Fruit fly (Drosophila melanogaster) whole organism, embryonic: Measurements from ENCODE around the gene Muc14A.

Source experiments
- BtbVII ChIP-seq: fragments of 200-800 bp; sonication (Bioruptor generic); optimal IDR thresholded peaks from 3 replicates; lab custom pipeline; 2017; ENCODE audit warnings: missing biosample characterization, mild to moderate bottlenecking, missing genetic modification characterization
- CG11093 ChIP-seq: fragments of 200-800 bp; sonication (Bioruptor generic); IDR thresholded peaks from 3 replicates; pipeline ENCODE4 v1.3.6; 2022; ENCODE audit warnings: missing biosample characterization, missing genetic modification characterization
- CG11723 ChIP-seq: fragments of 200-800 bp; sonication (Bioruptor generic); optimal IDR thresholded peaks from 2 replicates; lab custom pipeline; 2017; ENCODE audit warnings: missing biosample characterization, mild to moderate bottlenecking, missing genetic modification characterization
- CG13424 ChIP-seq: fragments of 200-800 bp; sonication (Bioruptor generic); optimal IDR thresholded peaks from 2 replicates; lab custom pipeline; 2019; ENCODE audit warnings: missing biosample characterization, mild to moderate bottlenecking, missing genetic modification characterization, moderate library complexity
- CG14965 ChIP-seq: fragments of 200-800 bp; sonication (Bioruptor generic); optimal IDR thresholded peaks from 2 replicates; lab custom pipeline; 2016; ENCODE audit warnings: missing biosample characterization, missing genetic modification characterization, borderline replicate concordance
- CG15011 ChIP-seq: fragments of 200-800 bp; sonication (Bioruptor generic); optimal IDR thresholded peaks from 3 replicates; lab custom pipeline; 2018; ENCODE audit warnings: missing biosample characterization, mild to moderate bottlenecking, missing genetic modification characterization
- CG16813 ChIP-seq: fragments of 200-800 bp; sonication (Bioruptor generic); IDR thresholded peaks from 3 replicates; pipeline ENCODE4 v1.3.6; 2022; ENCODE audit warnings: missing biosample characterization, missing genetic modification characterization; ENCODE audit not compliant: partially characterized antibody
- CG17802 ChIP-seq: fragments of 200-800 bp; sonication (Bioruptor generic); optimal IDR thresholded peaks from 2 replicates; lab custom pipeline; 2018; ENCODE audit warnings: missing biosample characterization, mild to moderate bottlenecking, missing genetic modification characterization, moderate library complexity
- CG18262 ChIP-seq: fragments of 200-800 bp; optimal IDR thresholded peaks from 3 replicates; lab custom pipeline; 2019; ENCODE audit warnings: missing biosample characterization, mild to moderate bottlenecking, missing genetic modification characterization, moderate library complexity
- CG18476 ChIP-seq: fragments of 200-800 bp; sonication (Bioruptor generic); optimal IDR thresholded peaks from 2 replicates; lab custom pipeline; 2016; ENCODE audit warnings: missing biosample characterization, mild to moderate bottlenecking, missing genetic modification characterization
- CG34422 ChIP-seq: fragments of 200-800 bp; sonication (Bioruptor generic); IDR thresholded peaks from 3 replicates; pipeline ENCODE4 v1.3.6; 2022; ENCODE audit warnings: missing biosample characterization, missing genetic modification characterization
- CG4617 ChIP-seq: fragments of 200-800 bp; sonication (Bioruptor generic); optimal IDR thresholded peaks from 3 replicates; lab custom pipeline; 2016; ENCODE audit warnings: missing biosample characterization, missing genetic modification characterization, borderline replicate concordance
- CG6791 ChIP-seq: fragments of 200-800 bp; sonication (Bioruptor generic); IDR thresholded peaks from 3 replicates; pipeline ENCODE4 v1.3.6; 2022; ENCODE audit warnings: missing biosample characterization, missing genetic modification characterization; ENCODE audit not compliant: partially characterized antibody
- CG6813 ChIP-seq: fragments of 200-800 bp; sonication (Bioruptor generic); optimal IDR thresholded peaks from 2 replicates; lab custom pipeline; 2017; ENCODE audit warnings: missing biosample characterization, missing genetic modification characterization, mild to moderate bottlenecking, moderate library complexity, missing genetic modification reagents
- CG7372 ChIP-seq: fragments of 200-800 bp; sonication (Bioruptor generic); IDR thresholded peaks from 2 replicates; pipeline ENCODE4 v1.3.6; 2022; ENCODE audit warnings: missing biosample characterization, missing genetic modification characterization
- CG8089 ChIP-seq: fragments of 200-800 bp; sonication (Bioruptor generic); optimal IDR thresholded peaks from 3 replicates; lab custom pipeline; 2016; ENCODE audit warnings: missing biosample characterization, missing genetic modification characterization
- CG8359 ChIP-seq: fragments of 200-800 bp; sonication (Bioruptor generic); optimal IDR thresholded peaks from 2 replicates; lab custom pipeline; 2017; ENCODE audit warnings: missing biosample characterization, mild to moderate bottlenecking, missing genetic modification characterization, borderline replicate concordance
- CG9817 ChIP-seq: fragments of 200-800 bp; sonication (Bioruptor generic); optimal IDR thresholded peaks from 2 replicates; lab custom pipeline; 2018; ENCODE audit warnings: missing biosample characterization, mild to moderate bottlenecking, missing genetic modification characterization, moderate library complexity
- CoRest ChIP-seq: fragments of 200-800 bp; sonication (Bioruptor generic); optimal IDR thresholded peaks from 3 replicates; lab custom pipeline; 2018; ENCODE audit warnings: missing biosample characterization, mild to moderate bottlenecking, missing genetic modification characterization, moderate library complexity
- D ChIP-seq, 2 experiments: fragments of 200-800 bp in 1 of 2; fragments of >200 bp in 1 of 2; sonication (Bioruptor generic) in 1 of 2; optimal IDR thresholded peaks; 2 replicates in 1 of 2; 3 replicates in 1 of 2; lab custom pipeline; 2017; ENCODE audit warnings: mild to moderate bottlenecking in 1 of 2, missing biosample characterization in 1 of 2, missing genetic modification characterization in 1 of 2, missing genetic modification reagents in 1 of 2
- Dbx ChIP-seq: fragments of 200-800 bp; sonication (Bioruptor generic); IDR thresholded peaks from 3 replicates; pipeline ENCODE4 v1.3.6; 2022; ENCODE audit warnings: missing biosample characterization, missing genetic modification characterization
- Dek ChIP-seq: fragments of 200-800 bp; sonication (Bioruptor generic); optimal IDR thresholded peaks from 3 replicates; lab custom pipeline; 2019; ENCODE audit warnings: missing biosample characterization, mild to moderate bottlenecking, missing genetic modification characterization, moderate library complexity
- Doc3 ChIP-seq: fragments of 200-800 bp; sonication (Bioruptor generic); IDR thresholded peaks from 3 replicates; pipeline ENCODE4 v1.3.6; 2022; ENCODE audit warnings: missing biosample characterization, missing genetic modification characterization; ENCODE audit not compliant: partially characterized antibody
- Gsc ChIP-seq: fragments of 200-800 bp; sonication (Bioruptor generic); IDR thresholded peaks from 2 replicates; pipeline ENCODE4 v1.3.6; 2022; ENCODE audit warnings: missing biosample characterization, missing genetic modification characterization
- Jarid2 ChIP-seq: fragments of 200-800 bp; sonication (Bioruptor generic); optimal IDR thresholded peaks from 3 replicates; lab custom pipeline; 2017; ENCODE audit warnings: mild to moderate bottlenecking, missing biosample characterization, missing genetic modification reagents, missing genetic modification characterization
- MTF-1 ChIP-seq: fragments of 200-800 bp; sonication (Bioruptor generic); optimal IDR thresholded peaks from 2 replicates; lab custom pipeline; 2018; ENCODE audit warnings: missing biosample characterization, mild to moderate bottlenecking, missing genetic modification characterization, borderline replicate concordance
- Max ChIP-seq: fragments of 200-800 bp; sonication (Bioruptor generic); optimal IDR thresholded peaks from 2 replicates; lab custom pipeline; 2016; ENCODE audit warnings: missing biosample characterization, mild to moderate bottlenecking, missing genetic modification characterization
- NC2β ChIP-seq: fragments of 200-800 bp; sonication (Bioruptor generic); optimal IDR thresholded peaks from 2 replicates; lab custom pipeline; 2016; ENCODE audit warnings: missing biosample characterization, missing genetic modification characterization
- Poxn ChIP-seq: fragments of 200-800 bp; sonication (Bioruptor generic); IDR thresholded peaks from 2 replicates; pipeline ENCODE4 v1.3.6; 2022; ENCODE audit warnings: missing biosample characterization, missing genetic modification characterization
- Ptx1 ChIP-seq: fragments of 200-800 bp; sonication (Bioruptor generic); IDR thresholded peaks from 2 replicates; pipeline ENCODE4 v1.3.6; 2022; ENCODE audit warnings: missing biosample characterization, missing genetic modification characterization
- abd-A ChIP-seq: fragments of 200-800 bp; sonication (Bioruptor generic); optimal IDR thresholded peaks from 3 replicates; lab custom pipeline; 2019; ENCODE audit warnings: missing biosample characterization, mild to moderate bottlenecking, missing genetic modification characterization, moderate library complexity
- aop ChIP-seq: fragments of 200-800 bp; sonication (Bioruptor generic); IDR thresholded peaks from 2 replicates; pipeline ENCODE4 v1.3.6; 2022; ENCODE audit warnings: missing biosample characterization, missing genetic modification characterization
- ara ChIP-seq: fragments of 200-800 bp; sonication (Bioruptor generic); IDR thresholded peaks from 2 replicates; pipeline ENCODE4 v1.3.6; 2022; ENCODE audit warnings: missing biosample characterization, missing genetic modification characterization
- bab2 ChIP-seq: fragments of 200-800 bp; sonication (Bioruptor generic); optimal IDR thresholded peaks from 2 replicates; lab custom pipeline; 2016; ENCODE audit warnings: missing biosample characterization, missing genetic modification characterization
- cas ChIP-seq: fragments of 200-800 bp; sonication (Bioruptor generic); IDR thresholded peaks from 2 replicates; pipeline ENCODE4 v1.3.6; 2022; ENCODE audit warnings: missing biosample characterization, missing genetic modification characterization
- en ChIP-seq: fragments of 200-800 bp; sonication (Bioruptor generic); optimal IDR thresholded peaks from 2 replicates; lab custom pipeline; 2016; ENCODE audit warnings: missing biosample characterization, missing genetic modification characterization
- exex ChIP-seq: fragments of 200-800 bp; sonication (Bioruptor generic); optimal IDR thresholded peaks from 4 replicates; lab custom pipeline; 2018; ENCODE audit warnings: missing biosample characterization, mild to moderate bottlenecking, missing genetic modification characterization, moderate library complexity
- fd96Cb ChIP-seq: fragments of 200-800 bp; sonication (Bioruptor generic); optimal IDR thresholded peaks from 2 replicates; lab custom pipeline; 2018; ENCODE audit warnings: missing biosample characterization, mild to moderate bottlenecking, missing genetic modification characterization, moderate library complexity
- ftz-f1 ChIP-seq: fragments of 200-800 bp; sonication (Bioruptor generic); optimal IDR thresholded peaks from 2 replicates; lab custom pipeline; 2016; ENCODE audit warnings: missing biosample characterization, missing genetic modification characterization
- jigr1 ChIP-seq: fragments of 200-800 bp; sonication (Bioruptor generic); IDR thresholded peaks from 3 replicates; pipeline ENCODE4 v1.3.6; 2022; ENCODE audit warnings: missing biosample characterization, missing genetic modification characterization
- lilli ChIP-seq: fragments of 200-800 bp; sonication (Bioruptor generic); optimal IDR thresholded peaks from 3 replicates; lab custom pipeline; 2016; ENCODE audit warnings: missing biosample characterization, missing genetic modification characterization
- nerfin-1 ChIP-seq: fragments of 200-800 bp; sonication (Bioruptor generic); optimal IDR thresholded peaks from 3 replicates; lab custom pipeline; 2019; ENCODE audit warnings: missing biosample characterization, mild to moderate bottlenecking, missing genetic modification characterization, moderate library complexity
- pzg ChIP-seq: fragments of 200-800 bp; sonication (Bioruptor generic); optimal IDR thresholded peaks from 3 replicates; lab custom pipeline; 2018; ENCODE audit warnings: missing biosample characterization, mild to moderate bottlenecking, missing genetic modification characterization, moderate library complexity
- sd ChIP-seq: fragments of 200-800 bp; sonication (Bioruptor generic); optimal IDR thresholded peaks from 3 replicates; lab custom pipeline; 2018; ENCODE audit warnings: missing biosample characterization, mild to moderate bottlenecking, missing genetic modification characterization, moderate library complexity
- sim ChIP-seq: fragments of 200-800 bp; sonication (Bioruptor generic); IDR thresholded peaks from 2 replicates; pipeline ENCODE4 v1.3.6; 2022; ENCODE audit warnings: missing biosample characterization, missing genetic modification characterization
- vnd ChIP-seq: fragments of 200-800 bp; sonication (Bioruptor generic); IDR thresholded peaks from 3 replicates; pipeline ENCODE4 v1.3.6; 2022; ENCODE audit warnings: missing biosample characterization, missing genetic modification characterization; ENCODE audit not compliant: partially characterized antibody
- vvl ChIP-seq: fragments of 200-800 bp; sonication (Bioruptor generic); IDR thresholded peaks from 2 replicates; pipeline ENCODE4 v1.3.6; 2022; ENCODE audit warnings: missing biosample characterization, missing genetic modification characterization

The Muc14A gene

dm6 chrX:16104738-16105426 lies 96.0 kb downstream of the Muc14A start, which contains the start of the genes CG42353 and CG42354 (continued):
- TF ChIP-seq CG13424 (tag; lab: Kevin White, UChicago) (peak; percentile 97), Gsc (GFP tag; lab: Robert Waterston, UW) (peak; percentile 91), CG7372 (GFP tag; lab: Robert Waterston, UW) (peak; percentile 92), ara (peak; percentile 95), sd (tag; lab: Kevin White, UChicago) (peak; percentile 81), bab2 (GFP tag; lab: Kevin White, UChicago) (peak; percentile 80), NC2β (peak; percentile 94), sim (peak; percentile 87), lilli (peak; percentile 91), CG11723 (GFP tag; lab: Kevin White, UChicago) (peak; percentile 91), CG9817 (peak; percentile 94), CG15011 (GFP tag; lab: Kevin White, UChicago) (peak; percentile 89), nerfin-1 (tag; lab: Kevin White, UChicago) (peak; percentile 93), Poxn (GFP tag; lab: Robert Waterston, UW) (peak; percentile 70), vvl (peak; percentile 96), exex (peak; percentile 76), CG34422 (GFP tag; lab: Robert Waterston, UW) (peak; percentile 96), aop (GFP tag; lab: Robert Waterston, UW) (peak; percentile 14; the same call in 1 of the 2 replicates), jigr1 (GFP tag; lab: Robert Waterston, UW) (peak; percentile 89; the same call in 2 of the 3 replicates), BtbVII (GFP tag; lab: Kevin White, UChicago) (peak; percentile 91), Ptx1 (GFP tag; lab: Robert Waterston, UW) (peak; percentile 95), Max (GFP tag; lab: Kevin White, UChicago) (peak; percentile 95), D (optimal IDR thresholded peaks at IDR 0.05; lab: Kevin White, UChicago) (no peak), D (GFP tag; optimal IDR thresholded peaks at IDR 0.05; lab: Kevin White, UChicago) (peak; percentile 95), CG4617 (GFP tag; lab: Kevin White, UChicago) (peak; percentile 87), cas (peak; percentile 79), CG6813 (peak; percentile 94), CG14965 (peak; percentile 18), vnd (GFP tag; lab: Robert Waterston, UW) (0 out of 3 replicates have a peak, but pooled peaks have one; percentile 42), MTF-1 (peak; percentile 87), Doc3 (GFP tag; lab: Robert Waterston, UW) (no peak), CG17802 (peak; percentile 87), Dek (tag; lab: Kevin White, UChicago) (peak; percentile 95), pzg (peak; percentile 27), CG11093 (GFP tag; lab: Robert Waterston, UW) (peak; percentile 93), CG18262 (tag; lab: Kevin White, UChicago) (peak; percentile 98), Jarid2 (GFP tag; lab: Kevin White, UChicago) (peak; percentile 94), Dbx (GFP tag; lab: Robert Waterston, UW) (peak; percentile 94), abd-A (tag; lab: Kevin White, UChicago) (peak; percentile 50), CG8359 (GFP tag; lab: Kevin White, UChicago) (peak; percentile 90), CoRest (tag; lab: Kevin White, UChicago) (peak; percentile 98), fd96Cb (tag; lab: Kevin White, UChicago) (peak; percentile 98), CG6791 (GFP tag; lab: Robert Waterston, UW) (0 out of 3 replicates have a peak, but pooled peaks have one; percentile 40), CG8089 (GFP tag; lab: Kevin White, UChicago) (peak; percentile 90), CG16813 (GFP tag; lab: Robert Waterston, UW) (no peak), en (peak; percentile 38), CG18476 (GFP tag; lab: Kevin White, UChicago) (peak; percentile 96), ftz-f1 (GFP tag; lab: Kevin White, UChicago) (peak; percentile 3)
